Worm (Caenorhabditis elegans): ENCODE data around the gene rpb-6.

rpb-6 gene

ce11 chrII:10537988-10538387 is 41.2 kb upstream of the rpb-6 start (continued):
- TF ChIP-seq Y75B8A.6 (GFP tag; IDR thresholded peaks at IDR 0.05) (no peak), nhr-25 (tag; optimal IDR thresholded peaks at IDR 0.05; ENCODE audit: borderline replicate concordance, insufficient read depth) (no peak), dpl-1 (GFP tag; optimal IDR thresholded peaks at IDR 0.05) (peak; percentile 70), mxl-2 (GFP tag; conservative IDR thresholded peaks at IDR 0.05) (no peak), nhr-10 (tag; optimal IDR thresholded peaks at IDR 0.05) (no peak), dmd-9 (GFP tag; IDR thresholded peaks at IDR 0.05) (peak; percentile 88), nhr-76 (tag; optimal IDR thresholded peaks at IDR 0.05) (no peak), duxl-1 (tag; optimal IDR thresholded peaks at IDR 0.05; ENCODE audit: poor library complexity) (peak; percentile 59), nhr-41 (GFP tag; IDR thresholded peaks at IDR 0.05) (no peak), fkh-10 (GFP tag; optimal IDR thresholded peaks at IDR 0.05) (no peak), aha-1 (tag) (peak; percentile 61), lsy-2 (tag; optimal IDR thresholded peaks at IDR 0.05) (peak in 1 of 2 experiments; percentile 75), F49E8.2 (tag; optimal IDR thresholded peaks at IDR 0.05; ENCODE audit: borderline replicate concordance) (no peak), F10B5.3 (tag; optimal IDR thresholded peaks at IDR 0.05) (no peak), zip-2 (tag; optimal IDR thresholded peaks at IDR 0.05) (no peak), zag-1 (tag; optimal IDR thresholded peaks at IDR 0.05) (no peak)

DNA sequence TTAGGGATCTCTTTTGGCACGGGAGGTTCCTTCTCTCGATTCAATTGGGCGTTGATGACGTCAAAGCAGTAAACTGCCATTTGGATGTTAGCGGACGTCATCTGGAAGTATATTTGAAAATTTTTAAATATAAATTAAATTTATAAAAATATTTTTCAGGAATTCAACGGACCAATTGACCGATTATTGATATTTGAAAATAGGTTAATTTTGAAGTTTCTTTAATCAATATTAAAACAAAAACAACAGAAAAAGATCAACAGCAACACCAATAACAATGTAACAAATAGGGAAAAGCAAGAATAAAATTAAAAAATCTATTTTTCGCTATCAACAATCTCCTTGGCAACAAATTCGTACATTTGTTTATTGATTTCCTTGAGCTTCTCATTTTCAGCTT is 39.9 kb upstream of the rpb-6 start, which contains the start of gene R166.3:
TSS of gene R166.3 (minus strand) at position 101 of the 400 bp plus-strand sequence.
- TF ChIP-seq zfp-3 (GFP tag; conservative IDR thresholded peaks at IDR 0.05), result no peak
- TF ChIP-seq lin-38 (GFP tag; IDR thresholded peaks at IDR 0.05), result peak; percentile 31; the same call in 1 of the 2 replicates

- TF ChIP-seq ZK337.2 (GFP tag; IDR thresholded peaks at IDR 0.05), result peak; percentile 68; the same call in 1 of the 2 replicates
- TF ChIP-seq zag-1 (tag; optimal IDR thresholded peaks at IDR 0.05), result no peak
- TF ChIP-seq egl-27 (tag; optimal IDR thresholded peaks at IDR 0.05), result no peak
- TF ChIP-seq lin-13 (GFP tag; optimal IDR thresholded peaks at IDR 0.05), result peak; percentile 6
- no peak for TF ChIP-seq ceh-44 (GFP tag; IDR thresholded peaks at IDR 0.05)
- peak; percentile 22 for TF ChIP-seq nhr-48 (tag; optimal IDR thresholded peaks at IDR 0.05)
- no peak for TF ChIP-seq ceh-82 (tag; optimal IDR thresholded peaks at IDR 0.05)
- peak; percentile 92 for TF ChIP-seq ceh-20 (GFP tag; IDR thresholded peaks at IDR 0.05)
- TF ChIP-seq tra-1 (GFP tag; IDR thresholded peaks at IDR 0.05), result peak; percentile 65
- TF ChIP-seq unc-130 (GFP tag; optimal IDR thresholded peaks at IDR 0.05), result no peak
- no peak for TF ChIP-seq daf-12 (tag; optimal IDR thresholded peaks at IDR 0.05)
- no peak for TF ChIP-seq ZK546.5 (tag; optimal IDR thresholded peaks at IDR 0.05)
- TF ChIP-seq daf-16 (GFP tag; optimal IDR thresholded peaks at IDR 0.05), result peak in 1 of 2 experiments; percentile 37
- TF ChIP-seq daf-16 (tag; optimal IDR thresholded peaks at IDR 0.05), result peak; percentile 87
- 0 out of 2 replicates have a peak, but pooled peaks have one; percentile 7 for TF ChIP-seq set-16 (GFP tag; IDR thresholded peaks at IDR 0.05)
- TF ChIP-seq ces-1 (GFP tag; optimal IDR thresholded peaks at IDR 0.05), result no peak
- TF ChIP-seq dpl-1 (GFP tag; optimal IDR thresholded peaks at IDR 0.05), result peak; percentile 58
- TF ChIP-seq hmg-1.1 (GFP tag; IDR thresholded peaks at IDR 0.05), result peak; percentile 80
- no peak for TF ChIP-seq ztf-11 (tag; optimal IDR thresholded peaks at IDR 0.05)
- TF ChIP-seq F37D6.2 (tag; optimal IDR thresholded peaks at IDR 0.05), result peak; percentile 66
- peak; percentile 84 for TF ChIP-seq lin-38 (GFP tag; IDR thresholded peaks at IDR 0.05)
- peak; percentile 92 for TF ChIP-seq ama-1 (optimal IDR thresholded peaks at IDR 0.05)
- peak; percentile 89 for TF ChIP-seq lin-29 (GFP tag; IDR thresholded peaks at IDR 0.05)
- no peak for TF ChIP-seq daf-8 (GFP tag; IDR thresholded peaks at IDR 0.05)
- TF ChIP-seq nhr-41 (GFP tag; IDR thresholded peaks at IDR 0.05), result peak; percentile 66; the same call in 1 of the 2 replicates
- TF ChIP-seq unc-62 (GFP tag; optimal IDR thresholded peaks at IDR 0.05 in 1 of 2), result peak in 1 of 2 experiments; percentile 90
- TF ChIP-seq unc-62 (tag; optimal IDR thresholded peaks at IDR 0.05), result no peak
- TF ChIP-seq nhr-102 (tag; optimal IDR thresholded peaks at IDR 0.05), result peak; percentile 85
- TF ChIP-seq aly-2 (tag; optimal IDR thresholded peaks at IDR 0.05), result no peak
- TF ChIP-seq nhr-42 (GFP tag; IDR thresholded peaks at IDR 0.05), result peak; percentile 78
- TF ChIP-seq T20F7.1 (GFP tag; optimal IDR thresholded peaks at IDR 0.05), result peak; percentile 83
- no peak for TF ChIP-seq lin-39 (tag; optimal IDR thresholded peaks at IDR 0.05)
- peak; percentile 72; the same call in 1 of the 2 replicates for TF ChIP-seq tag-97 (GFP tag; IDR thresholded peaks at IDR 0.05)
- TF ChIP-seq fos-1 (tag; optimal IDR thresholded peaks at IDR 0.05), result peak; percentile 60
These were observed 37.2 kb upstream of the rpb-6 start, which contains the start of gene pro-1 for ce11 chrII:10541923-10542486. Gene pro-1, minus strand, starts transcription at chrII:10541996.
